Fruit fly (Drosophila melanogaster) whole organism, embryonic: ENCODE measurements around the gene CG9932.

ENCODE experiments used
- Ada2b ChIP-seq: fragments of 200-800 bp; sonication (Bioruptor generic); IDR thresholded peaks from 2 replicates; pipeline ENCODE4 v1.3.6; 2022; ENCODE audit warnings: missing biosample characterization, missing genetic modification characterization
- Aef1 ChIP-seq: fragments of 200-800 bp; sonication (Bioruptor generic); IDR thresholded peaks from 3 replicates; pipeline ENCODE4 v1.3.6; 2022; ENCODE audit warnings: missing biosample characterization, missing genetic modification characterization
- Asciz ChIP-seq: fragments of 200-800 bp; sonication (Bioruptor generic); optimal IDR thresholded peaks from 2 replicates; lab custom pipeline; 2017; ENCODE audit warnings: missing biosample characterization, mild to moderate bottlenecking, missing genetic modification characterization, missing genetic modification reagents
- Bdp1 ChIP-seq: fragments of 200-800 bp; sonication (Bioruptor generic); optimal IDR thresholded peaks from 3 replicates; lab custom pipeline; 2016; ENCODE audit warnings: missing biosample characterization, missing genetic modification characterization
- BtbVII ChIP-seq: fragments of 200-800 bp; sonication (Bioruptor generic); optimal IDR thresholded peaks from 3 replicates; lab custom pipeline; 2017; ENCODE audit warnings: missing biosample characterization, mild to moderate bottlenecking, missing genetic modification characterization
- CG10366 ChIP-seq: fragments of 200-800 bp; sonication (Bioruptor generic); IDR thresholded peaks from 2 replicates; pipeline ENCODE4 v1.3.6; 2022; ENCODE audit warnings: missing biosample characterization, missing genetic modification characterization
- CG11085 ChIP-seq: fragments of 200-800 bp; sonication (Bioruptor generic); IDR thresholded peaks from 2 replicates; pipeline ENCODE4 v1.3.6; 2022; ENCODE audit warnings: missing biosample characterization, missing genetic modification characterization
- CG12391 ChIP-seq: fragments of 200-800 bp; sonication (Bioruptor generic); optimal IDR thresholded peaks from 3 replicates; lab custom pipeline; 2018; ENCODE audit warnings: missing biosample characterization, mild to moderate bottlenecking, missing genetic modification characterization, moderate library complexity
- CG14441 ChIP-seq: fragments of 200-800 bp; sonication (Bioruptor generic); IDR thresholded peaks from 2 replicates; pipeline ENCODE4 v1.3.6; 2022; ENCODE audit warnings: missing biosample characterization, missing genetic modification characterization
- CG1529 ChIP-seq: fragments of 200-800 bp; sonication (Bioruptor generic); optimal IDR thresholded peaks from 3 replicates; lab custom pipeline; 2018; ENCODE audit warnings: missing biosample characterization, missing genetic modification characterization
- CG16863 ChIP-seq: fragments of 200-800 bp; sonication (Bioruptor generic); optimal IDR thresholded peaks from 3 replicates; lab custom pipeline; 2016; ENCODE audit warnings: missing biosample characterization, missing genetic modification characterization
- CG2889 ChIP-seq: fragments of 200-800 bp; sonication (Bioruptor generic); IDR thresholded peaks from 3 replicates; pipeline ENCODE4 v1.3.6; 2022; ENCODE audit warnings: missing biosample characterization, missing genetic modification characterization
- CG42726 ChIP-seq: fragments of 200-800 bp; sonication (Bioruptor generic); IDR thresholded peaks from 2 replicates; pipeline ENCODE4 v1.3.6; 2022; ENCODE audit warnings: missing biosample characterization, missing genetic modification characterization; ENCODE audit not compliant: partially characterized antibody
- CG4730 ChIP-seq: fragments of 200-800 bp; sonication (Bioruptor generic); IDR thresholded peaks from 2 replicates; pipeline ENCODE4 v1.3.6; 2022; ENCODE audit warnings: missing biosample characterization, missing genetic modification characterization
- CG6175 ChIP-seq: fragments of 200-800 bp; sonication (Bioruptor generic); IDR thresholded peaks from 3 replicates; pipeline ENCODE4 v1.3.6; 2022; ENCODE audit warnings: missing biosample characterization, missing genetic modification characterization
- Camta ChIP-seq: fragments of 200-800 bp; sonication (Bioruptor generic); optimal IDR thresholded peaks from 2 replicates; lab custom pipeline; 2016; ENCODE audit warnings: missing biosample characterization, missing genetic modification characterization
- CkIIα-i1 ChIP-seq: fragments of 200-800 bp; sonication (Bioruptor generic); IDR thresholded peaks from 2 replicates; pipeline ENCODE4 v1.3.6; 2022; ENCODE audit warnings: missing biosample characterization, missing genetic modification characterization
- Doc3 ChIP-seq: fragments of 200-800 bp; sonication (Bioruptor generic); IDR thresholded peaks from 3 replicates; pipeline ENCODE4 v1.3.6; 2022; ENCODE audit warnings: missing biosample characterization, missing genetic modification characterization; ENCODE audit not compliant: partially characterized antibody
- Drgx ChIP-seq: fragments of 200-800 bp; sonication (Bioruptor generic); IDR thresholded peaks from 2 replicates; pipeline ENCODE4 v1.3.6; 2022; ENCODE audit warnings: missing biosample characterization, missing genetic modification characterization
- Eip74EF ChIP-seq, 2 experiments: fragments of 200-800 bp in 1 of 2; fragments of >200 bp in 1 of 2; sonication (Bioruptor generic) in 1 of 2; optimal IDR thresholded peaks; 2 replicates each; lab custom pipeline; 2017 to 2019; ENCODE audit warnings: missing biosample characterization in 2 of 2, missing genetic modification characterization in 2 of 2, mild to moderate bottlenecking in 1 of 2, moderate library complexity in 1 of 2
- H2.0 ChIP-seq: fragments of 200-800 bp; sonication (Bioruptor generic); IDR thresholded peaks from 2 replicates; pipeline ENCODE4 v1.3.6; 2022; ENCODE audit warnings: missing biosample characterization, missing genetic modification characterization
- HmgD ChIP-seq: fragments of 200-800 bp; sonication (Bioruptor generic); optimal IDR thresholded peaks from 3 replicates; lab custom pipeline; 2016; ENCODE audit warnings: missing biosample characterization, missing genetic modification characterization
- Med ChIP-seq: fragments of 200-800 bp; sonication (Bioruptor generic); peaks from one replicate; lab custom pipeline; 2016; ENCODE audit warnings: missing biosample characterization, missing genetic modification characterization, mild to moderate bottlenecking, inconsistent platforms, moderate library complexity
- Nf-YB ChIP-seq: fragments of 200-800 bp; sonication (Bioruptor generic); optimal IDR thresholded peaks from 3 replicates; lab custom pipeline; 2019; ENCODE audit warnings: missing biosample characterization, mild to moderate bottlenecking, missing genetic modification characterization, moderate library complexity
- Sox102F ChIP-seq: fragments of 200-800 bp; sonication (Bioruptor generic); optimal IDR thresholded peaks from 2 replicates; lab custom pipeline; 2018; ENCODE audit warnings: missing biosample characterization, mild to moderate bottlenecking, missing genetic modification characterization, moderate library complexity
- bab2 ChIP-seq: fragments of 200-800 bp; sonication (Bioruptor generic); optimal IDR thresholded peaks from 2 replicates; lab custom pipeline; 2016; ENCODE audit warnings: missing biosample characterization, missing genetic modification characterization
- chif ChIP-seq, 2 experiments: fragments of 200-800 bp; sonication (Bioruptor generic); optimal IDR thresholded peaks; 3 replicates each; lab custom pipeline; 2016; ENCODE audit warnings: missing biosample characterization in 2 of 2, missing genetic modification characterization in 2 of 2
- croc ChIP-seq: fragments of 200-800 bp; sonication (Bioruptor generic); conservative IDR thresholded peaks from 3 replicates; pipeline ENCODE4 v1.3.6; 2022; ENCODE audit warnings: missing biosample characterization, missing genetic modification characterization
- esg ChIP-seq: fragments of 200-800 bp; sonication (Bioruptor generic); conservative IDR thresholded peaks from 2 replicates; pipeline ENCODE4 v1.3.6; 2022; ENCODE audit warnings: missing biosample characterization, missing genetic modification characterization
- eve ChIP-seq, 2 experiments: fragments of >200 bp; optimal IDR thresholded peaks; 2 replicates each; lab custom pipeline; 2017; ENCODE audit warnings: missing biosample characterization in 2 of 2, missing genetic modification characterization in 2 of 2
- ewg ChIP-seq: fragments of 200-800 bp; sonication (Bioruptor generic); optimal IDR thresholded peaks from 3 replicates; lab custom pipeline; 2017; ENCODE audit warnings: mild to moderate bottlenecking, missing biosample characterization, missing genetic modification reagents, missing genetic modification characterization
- gcm2 ChIP-seq: fragments of 200-800 bp; sonication (Bioruptor generic); optimal IDR thresholded peaks from 2 replicates; lab custom pipeline; 2016; ENCODE audit warnings: missing biosample characterization, missing genetic modification characterization
- gem ChIP-seq: fragments of 200-800 bp; sonication (Bioruptor generic); optimal IDR thresholded peaks from 2 replicates; lab custom pipeline; 2019; ENCODE audit warnings: missing biosample characterization, mild to moderate bottlenecking, missing genetic modification characterization, moderate library complexity
- ind ChIP-seq: fragments of 200-800 bp; sonication (Bioruptor generic); optimal IDR thresholded peaks from 3 replicates; lab custom pipeline; 2016; ENCODE audit warnings: missing biosample characterization, missing genetic modification characterization
- lola ChIP-seq, 3 experiments: fragments of >200 bp in 2 of 3; fragments of 200-800 bp in 1 of 3; sonication (Bioruptor generic) in 1 of 3; optimal IDR thresholded peaks; 2 replicates each; lab custom pipeline; 2017 to 2019; ENCODE audit warnings: missing biosample characterization in 3 of 3, missing genetic modification characterization in 3 of 3, mild to moderate bottlenecking in 1 of 3, moderate library complexity in 1 of 3
- lov ChIP-seq, 2 experiments: fragments of 200-800 bp in 1 of 2; fragments of >200 bp in 1 of 2; sonication (Bioruptor generic) in 1 of 2; IDR thresholded peaks in 1 of 2; optimal IDR thresholded peaks in 1 of 2; 2 replicates in 1 of 2; 3 replicates in 1 of 2; pipeline versions ENCODE4 v1.3.6 to Lab custom; 2017 to 2022; ENCODE audit warnings: missing biosample characterization in 1 of 2, missing genetic modification characterization in 1 of 2
- nerfin-1 ChIP-seq: fragments of 200-800 bp; sonication (Bioruptor generic); optimal IDR thresholded peaks from 3 replicates; lab custom pipeline; 2019; ENCODE audit warnings: missing biosample characterization, mild to moderate bottlenecking, missing genetic modification characterization, moderate library complexity
- oc ChIP-seq: fragments of 200-800 bp; sonication (Bioruptor generic); optimal IDR thresholded peaks from 2 replicates; lab custom pipeline; 2018; ENCODE audit warnings: missing biosample characterization, mild to moderate bottlenecking, missing genetic modification characterization, moderate library complexity
- prd ChIP-seq, 3 experiments: fragments of >200 bp in 2 of 3; fragments of 200-800 bp in 1 of 3; sonication (Bioruptor generic) in 1 of 3; optimal IDR thresholded peaks in 2 of 3; IDR thresholded peaks in 1 of 3; 2 replicates in 2 of 3; 3 replicates in 1 of 3; pipeline versions ENCODE4 v1.3.6 to Lab custom; 2017 to 2022; ENCODE audit warnings: missing biosample characterization in 1 of 3, missing genetic modification characterization in 1 of 3
- pum ChIP-seq: fragments of 200-800 bp; sonication (Bioruptor generic); optimal IDR thresholded peaks from 2 replicates; lab custom pipeline; 2016; ENCODE audit warnings: missing biosample characterization, missing genetic modification characterization
- sc ChIP-seq, 3 experiments: fragments of >200 bp in 2 of 3; fragments of 200-800 bp in 1 of 3; sonication (Bioruptor generic) in 1 of 3; optimal IDR thresholded peaks; 2 replicates in 2 of 3; 3 replicates in 1 of 3; lab custom pipeline; 2017; ENCODE audit warnings: mild to moderate bottlenecking in 1 of 3, missing biosample characterization in 1 of 3, missing genetic modification characterization in 1 of 3, missing genetic modification reagents in 1 of 3
- sens-2 ChIP-seq: fragments of 200-800 bp; sonication (Bioruptor generic); IDR thresholded peaks from 2 replicates; pipeline ENCODE4 v1.3.6; 2022; ENCODE audit warnings: missing biosample characterization, missing genetic modification characterization
- seq ChIP-seq: fragments of 200-800 bp; sonication (Bioruptor generic); IDR thresholded peaks from 2 replicates; pipeline ENCODE4 v1.3.6; 2022; ENCODE audit warnings: missing biosample characterization, missing genetic modification characterization
- tgo ChIP-seq: fragments of 200-800 bp; sonication (Bioruptor generic); IDR thresholded peaks from 3 replicates; pipeline ENCODE4 v1.3.6; 2022; ENCODE audit warnings: missing biosample characterization, missing genetic modification characterization
- tio ChIP-seq: fragments of 200-800 bp; sonication (Bioruptor generic); optimal IDR thresholded peaks from 2 replicates; lab custom pipeline; 2017; ENCODE audit warnings: missing biosample characterization, missing genetic modification characterization, inconsistent platforms
- vvl ChIP-seq: fragments of 200-800 bp; sonication (Bioruptor generic); IDR thresholded peaks from 2 replicates; pipeline ENCODE4 v1.3.6; 2022; ENCODE audit warnings: missing biosample characterization, missing genetic modification characterization
- wek ChIP-seq: fragments of 200-800 bp; sonication (Bioruptor generic); optimal IDR thresholded peaks from 3 replicates; lab custom pipeline; 2018; ENCODE audit warnings: missing biosample characterization, mild to moderate bottlenecking, missing genetic modification characterization, moderate library complexity

The CG9932 gene

dm6 chr2L:13074383-13074782 lies 14.4 kb upstream of the CG9932 start (continued):
- TF ChIP-seq HmgD (no peak), Ada2b (GFP tag; lab: Robert Waterston, UW) (peak; percentile 37; the same call in 1 of the 2 replicates), CG4730 (GFP tag; lab: Robert Waterston, UW) (no peak), prd (optimal IDR thresholded peaks at IDR 0.05; lab: Kevin White, UChicago) (no peak), prd (GFP tag; IDR thresholded peaks at IDR 0.05; lab: Robert Waterston, UW) (peak; percentile 34; the same call in 1 of the 3 replicates), Drgx (peak; percentile 23; the same call in 1 of the 2 replicates)
- TF ChIP-seq, all 482 proteins: peak for 29

- TF ChIP-seq Doc3 (GFP tag; lab: Robert Waterston, UW) = no peak
- TF ChIP-seq chif (GFP tag; optimal IDR thresholded peaks at IDR 0.05; lab: Kevin White, UChicago) = peak; percentile 63 to 66
- TF ChIP-seq esg (GFP tag; lab: Robert Waterston, UW) = peak; percentile 71
- peak; percentile 14 for TF ChIP-seq Bdp1 (GFP tag; lab: Kevin White, UChicago)
- TF ChIP-seq CG1529 (GFP tag; lab: Kevin White, UChicago) = peak; percentile 40
- no peak for TF ChIP-seq CkIIα-i1 (GFP tag; lab: Robert Waterston, UW)
- TF ChIP-seq oc (tag; lab: Kevin White, UChicago) = peak; percentile 15
- TF ChIP-seq Sox102F (GFP tag; lab: Kevin White, UChicago) = peak; percentile 70
- peak; percentile 80 for TF ChIP-seq croc
- TF ChIP-seq CG12391 (tag; lab: Kevin White, UChicago) = peak; percentile 61
- TF ChIP-seq H2.0 (GFP tag; lab: Robert Waterston, UW) = peak; percentile 65
- TF ChIP-seq ind (GFP tag; lab: Kevin White, UChicago) = peak; percentile 45
- TF ChIP-seq seq (GFP tag; lab: Robert Waterston, UW) = peak; percentile 62
- TF ChIP-seq Nf-YB = peak; percentile 23
- TF ChIP-seq CG6175 (GFP tag; lab: Robert Waterston, UW) = 0 out of 3 replicates have a peak, but pooled peaks have one; percentile 44
- TF ChIP-seq ewg (GFP tag; lab: Kevin White, UChicago) = peak; percentile 47
- TF ChIP-seq gem (tag; lab: Kevin White, UChicago) = peak; percentile 76
- no peak for TF ChIP-seq lov (optimal IDR thresholded peaks at IDR 0.05; lab: Kevin White, UChicago)
- peak; percentile 77; the same call in 2 of the 3 replicates for TF ChIP-seq lov (GFP tag; IDR thresholded peaks at IDR 0.05; lab: Robert Waterston, UW)
- TF ChIP-seq CG10366 = peak; percentile 67
- no peak for TF ChIP-seq sc (optimal IDR thresholded peaks at IDR 0.05; lab: Kevin White, UChicago)
- peak; percentile 49 for TF ChIP-seq sc (GFP tag; optimal IDR thresholded peaks at IDR 0.05; lab: Kevin White, UChicago)
- TF ChIP-seq lola (GFP tag; optimal IDR thresholded peaks at IDR 0.05; lab: Kevin White, UChicago) = peak in 1 of 3 experiments; percentile 56
- TF ChIP-seq Camta (GFP tag; lab: Kevin White, UChicago) = peak; percentile 35
- TF ChIP-seq CG2889 (GFP tag; lab: Robert Waterston, UW) = no peak
- TF ChIP-seq wek = no peak
- TF ChIP-seq CG14441 (GFP tag; lab: Robert Waterston, UW) = peak; percentile 72
- peak; percentile 89 for TF ChIP-seq vvl (GFP tag; lab: Robert Waterston, UW)
- TF ChIP-seq pum = peak; percentile 40
- TF ChIP-seq Aef1 (GFP tag; lab: Robert Waterston, UW) = peak; percentile 36; the same call in 1 of the 3 replicates
- peak; percentile 74 for TF ChIP-seq Med (GFP tag; lab: Kevin White, UChicago)
- TF ChIP-seq sens-2 (GFP tag; lab: Robert Waterston, UW) = 0 out of 2 replicates have a peak, but pooled peaks have one; percentile 25
- TF ChIP-seq BtbVII (GFP tag; lab: Kevin White, UChicago) = peak; percentile 4
- peak; percentile 34 for TF ChIP-seq tio (GFP tag; lab: Kevin White, UChicago)
- TF ChIP-seq gcm2 = no peak
- TF ChIP-seq CG11085 (GFP tag; lab: Robert Waterston, UW) = peak; percentile 29; the same call in 1 of the 2 replicates
- peak in 1 of 2 experiments; percentile 17 for TF ChIP-seq Eip74EF (GFP tag; optimal IDR thresholded peaks at IDR 0.05; lab: Kevin White, UChicago)
- no peak for TF ChIP-seq Asciz (GFP tag; lab: Kevin White, UChicago)
- TF ChIP-seq nerfin-1 = no peak
- TF ChIP-seq tgo = peak; percentile 70
- TF ChIP-seq bab2 (GFP tag; lab: Kevin White, UChicago) = peak; percentile 22
- peak in 1 of 2 experiments; percentile 37 for TF ChIP-seq eve (GFP tag; optimal IDR thresholded peaks at IDR 0.05; lab: Kevin White, UChicago)
- TF ChIP-seq CG42726 (GFP tag; lab: Robert Waterston, UW) = no peak
- peak; percentile 41 for TF ChIP-seq CG16863
Measured at dm6 chr2L:13073797-13074196, 13.9 kb upstream of the CG9932 start.
